Fruit fly (Drosophila melanogaster) whole organism, pupa: ENCODE data around the gene nmo.

Experiments used
- CG13204 ChIP-seq: fragments of 200-800 bp; sonication (Bioruptor generic); optimal IDR thresholded peaks from 2 replicates; lab custom pipeline; 2018; ENCODE audit warnings: missing biosample characterization, mild to moderate bottlenecking, missing genetic modification characterization, moderate library complexity
- CG17806 ChIP-seq: fragments of 200-800 bp; sonication (Bioruptor generic); optimal IDR thresholded peaks from 2 replicates; lab custom pipeline; 2018; ENCODE audit warnings: missing biosample characterization, mild to moderate bottlenecking, missing genetic modification characterization, moderate library complexity
- CG4496 ChIP-seq: fragments of 200-800 bp; sonication (Bioruptor generic); IDR thresholded peaks from 3 replicates; pipeline ENCODE4 v1.3.6; 2022; ENCODE audit warnings: missing biosample characterization, missing genetic modification characterization
- CG8301 ChIP-seq: fragments of 200-800 bp; sonication (Bioruptor generic); optimal IDR thresholded peaks from 2 replicates; lab custom pipeline; 2018; ENCODE audit warnings: missing biosample characterization, mild to moderate bottlenecking, missing genetic modification characterization
- CG9948 ChIP-seq: fragments of 200-800 bp; sonication (Bioruptor generic); optimal IDR thresholded peaks from 2 replicates; lab custom pipeline; 2018; ENCODE audit warnings: missing biosample characterization, mild to moderate bottlenecking, missing genetic modification characterization, moderate library complexity
- D1 ChIP-seq: fragments of 200-800 bp; sonication (Bioruptor generic); optimal IDR thresholded peaks from 2 replicates; lab custom pipeline; 2018; ENCODE audit warnings: missing biosample characterization, mild to moderate bottlenecking, missing genetic modification characterization, moderate library complexity
- EcR ChIP-seq: fragments of 200-800 bp; sonication (Bioruptor generic); optimal IDR thresholded peaks from 3 replicates; lab custom pipeline; 2019; ENCODE audit warnings: missing biosample characterization, missing genetic modification characterization, mild to moderate bottlenecking, moderate library complexity, missing genetic modification reagents
- Ets98B ChIP-seq: fragments of 200-800 bp; sonication (Bioruptor generic); IDR thresholded peaks from 2 replicates; pipeline ENCODE4 v1.3.6; 2022; ENCODE audit warnings: missing biosample characterization, missing genetic modification characterization
- Pif1A ChIP-seq: fragments of 200-800 bp; sonication (Bioruptor generic); optimal IDR thresholded peaks from 3 replicates; lab custom pipeline; 2016; ENCODE audit warnings: missing biosample characterization, missing genetic modification characterization
- rn ChIP-seq: fragments of 200-800 bp; sonication (Bioruptor generic); IDR thresholded peaks from 2 replicates; pipeline ENCODE4 v1.3.6; 2022; ENCODE audit warnings: missing biosample characterization, missing genetic modification characterization

- TF ChIP-seq CG17806 (tag; lab: Kevin White, UChicago) (no peak), CG8301 (no peak), CG4496 (GFP tag; lab: Robert Waterston, UW) (no peak), CG9948 (tag; lab: Kevin White, UChicago) (no peak), D1 (tag; lab: Kevin White, UChicago) (no peak), Ets98B (no peak), Pif1A (no peak), EcR (GFP tag; lab: Kevin White, UChicago) (no peak), rn (GFP tag; lab: Robert Waterston, UW) (no peak), CG13204 (GFP tag; lab: Kevin White, UChicago) (no peak)
Measured at dm6 chr3L:8031461-8031860, 52.6 kb downstream of the nmo start.
